Worm (Caenorhabditis elegans) whole organism, young adult: ENCODE data around the gene F58G1.3.

Source experiments
- C17E4.6 ChIP-seq: fragments of 200-800 bp; sonication (Bioruptor generic); IDR thresholded peaks from 2 replicates; pipeline ENCODE4 v1.3.6; 2022; ENCODE audit warnings: missing genetic modification reagents, missing genetic modification characterization, missing compliant biosample characterization
- F10E7.11 ChIP-seq: sonication (generic microtip); optimal IDR thresholded peaks from 2 replicates; lab custom pipeline; 2017; ENCODE audit warnings: mild to moderate bottlenecking, missing genetic modification characterization, moderate library complexity, missing compliant biosample characterization
- F33H1.4 ChIP-seq: fragments of 200-800 bp; sonication (Bioruptor generic); IDR thresholded peaks from 2 replicates; pipeline ENCODE4 v1.3.6; 2022; ENCODE audit warnings: missing genetic modification reagents, missing genetic modification characterization, missing compliant biosample characterization
- K12H6.12 ChIP-seq: fragments of 200-800 bp; sonication (Bioruptor generic); optimal IDR thresholded peaks from 2 replicates; lab custom pipeline; 2018; ENCODE audit warnings: mild to moderate bottlenecking, missing genetic modification characterization, missing compliant biosample characterization
- T26A5.8 ChIP-seq: sonication (generic microtip); optimal IDR thresholded peaks from 2 replicates; lab custom pipeline; 2016; ENCODE audit warnings: missing genetic modification characterization, missing compliant biosample characterization
- ZK185.1 ChIP-seq: sonication (generic microtip); optimal IDR thresholded peaks from 2 replicates; lab custom pipeline; 2016; ENCODE audit warnings: mild to moderate bottlenecking, missing genetic modification characterization, missing compliant biosample characterization; ENCODE audit not compliant: poor library complexity, severe bottlenecking
- atf-7 ChIP-seq: sonication (generic microtip); optimal IDR thresholded peaks from 2 replicates; lab custom pipeline; 2017; ENCODE audit warnings: mild to moderate bottlenecking, missing genetic modification characterization, missing compliant biosample characterization
- attf-5 ChIP-seq: fragments of 200-800 bp; sonication (Bioruptor generic); optimal IDR thresholded peaks from 2 replicates; lab custom pipeline; 2018; ENCODE audit warnings: mild to moderate bottlenecking, missing genetic modification characterization, missing compliant biosample characterization
- bed-1 ChIP-seq: fragments of 200-800 bp; sonication (Bioruptor generic); IDR thresholded peaks from 2 replicates; pipeline ENCODE4 v1.3.6; 2022; ENCODE audit warnings: missing genetic modification reagents, missing genetic modification characterization, missing compliant biosample characterization
- cebp-1 ChIP-seq, 2 experiments: fragments of 200-800 bp in 1 of 2; sonication (Bioruptor generic) in 1 of 2; sonication (generic microtip) in 1 of 2; IDR thresholded peaks in 1 of 2; optimal IDR thresholded peaks in 1 of 2; 2 replicates each; pipeline versions ENCODE4 v1.3.6 to Lab custom; 2017 to 2022; ENCODE audit warnings: missing compliant biosample characterization in 2 of 2, missing genetic modification characterization in 2 of 2, mild to moderate bottlenecking in 1 of 2, missing genetic modification reagents in 1 of 2, moderate library complexity in 1 of 2
- ceh-100 ChIP-seq: fragments of 200-800 bp; sonication (Bioruptor generic); IDR thresholded peaks from 2 replicates; pipeline ENCODE4 v1.3.6; 2022; ENCODE audit warnings: missing genetic modification reagents, missing genetic modification characterization, missing compliant biosample characterization
- chd-7 ChIP-seq: sonication (generic microtip); optimal IDR thresholded peaks from 2 replicates; lab custom pipeline; 2016; ENCODE audit warnings: mild to moderate bottlenecking, missing genetic modification characterization, moderate library complexity, missing compliant biosample characterization
- efl-1 ChIP-seq: fragments of 150-350 bp; optimal IDR thresholded peaks from 2 replicates; lab custom pipeline; 2014; ENCODE audit warnings: missing biosample characterization, missing genetic modification reagents, missing genetic modification characterization
- ekl-4 ChIP-seq: fragments of 200-800 bp; sonication (Bioruptor generic); IDR thresholded peaks from 2 replicates; pipeline ENCODE4 v1.3.6; 2022; ENCODE audit warnings: missing genetic modification reagents, missing genetic modification characterization, missing compliant biosample characterization
- ets-4 ChIP-seq: fragments of 200-800 bp; sonication (Bioruptor generic); optimal IDR thresholded peaks from 2 replicates; lab custom pipeline; 2018; ENCODE audit warnings: mild to moderate bottlenecking, missing genetic modification characterization, missing compliant biosample characterization
- hmg-1.2 ChIP-seq: fragments of 200-800 bp; sonication (Bioruptor generic); IDR thresholded peaks from 2 replicates; pipeline ENCODE4 v1.3.6; 2022; ENCODE audit warnings: missing genetic modification reagents, missing genetic modification characterization, missing compliant biosample characterization
- hmg-20 ChIP-seq: fragments of 200-800 bp; sonication (Bioruptor generic); IDR thresholded peaks from 2 replicates; pipeline ENCODE4 v1.3.6; 2022; ENCODE audit warnings: missing genetic modification reagents, missing genetic modification characterization, missing compliant biosample characterization
- hrde-1 ChIP-seq: sonication (generic microtip); optimal IDR thresholded peaks from 2 replicates; lab custom pipeline; 2016; ENCODE audit warnings: missing genetic modification characterization, mild to moderate bottlenecking, missing compliant biosample characterization, moderate library complexity, missing genotype, missing genetic modification reagents, borderline replicate concordance
- let-526 ChIP-seq: fragments of 200-800 bp; sonication (Bioruptor generic); IDR thresholded peaks from 2 replicates; pipeline ENCODE4 v1.3.6; 2022; ENCODE audit warnings: missing genetic modification reagents, missing genetic modification characterization, missing compliant biosample characterization
- lin-26 ChIP-seq: fragments of 200-800 bp; sonication (Bioruptor generic); IDR thresholded peaks from 2 replicates; pipeline ENCODE4 v1.3.6; 2022; ENCODE audit warnings: missing genetic modification reagents, missing genetic modification characterization, missing compliant biosample characterization
- lir-1 ChIP-seq: fragments of 200-800 bp; sonication (Bioruptor generic); conservative IDR thresholded peaks from 2 replicates; pipeline ENCODE4 v1.3.6; 2022; ENCODE audit warnings: missing genetic modification reagents, missing genetic modification characterization, missing compliant biosample characterization
- lsl-1 ChIP-seq: fragments of 200-800 bp; sonication (Bioruptor generic); optimal IDR thresholded peaks from 2 replicates; lab custom pipeline; 2018; ENCODE audit warnings: mild to moderate bottlenecking, missing genetic modification characterization, moderate library complexity, missing compliant biosample characterization
- lsy-27 ChIP-seq: sonication (generic microtip); optimal IDR thresholded peaks from 2 replicates; lab custom pipeline; 2017; ENCODE audit warnings: missing genetic modification characterization, mild to moderate bottlenecking, missing compliant biosample characterization, antibody characterized with exemption, missing genotype, borderline replicate concordance; ENCODE audit not compliant: insufficient read depth
- nfya-1 ChIP-seq: sonication (generic microtip); optimal IDR thresholded peaks from 2 replicates; lab custom pipeline; 2017; ENCODE audit warnings: antibody characterized with exemption, missing compliant biosample characterization, missing genetic modification characterization, borderline replicate concordance; ENCODE audit not compliant: insufficient read depth
- nhr-120 ChIP-seq: fragments of 200-800 bp; sonication (Bioruptor generic); IDR thresholded peaks from 2 replicates; pipeline ENCODE4 v1.3.6; 2022; ENCODE audit warnings: missing genetic modification characterization, missing compliant biosample characterization
- nhr-179 ChIP-seq: sonication (generic microtip); optimal IDR thresholded peaks from 2 replicates; lab custom pipeline; 2016; ENCODE audit warnings: mild to moderate bottlenecking, missing genetic modification characterization, missing compliant biosample characterization
- nhr-27 ChIP-seq: fragments of 200-800 bp; sonication (Bioruptor generic); optimal IDR thresholded peaks from 2 replicates; lab custom pipeline; 2018; ENCODE audit warnings: mild to moderate bottlenecking, missing genetic modification characterization, moderate library complexity, missing compliant biosample characterization
- nhr-90 ChIP-seq: sonication (generic microtip); optimal IDR thresholded peaks from 2 replicates; lab custom pipeline; 2016; ENCODE audit warnings: missing genotype, mild to moderate bottlenecking, missing genetic modification characterization, missing compliant biosample characterization
- sea-2 ChIP-seq: fragments of 200-800 bp; sonication (Bioruptor generic); IDR thresholded peaks from 2 replicates; pipeline ENCODE4 v1.3.6; 2022; ENCODE audit warnings: missing genetic modification characterization, missing compliant biosample characterization
- snpc-1.3 ChIP-seq: sonication (generic microtip); optimal IDR thresholded peaks from 2 replicates; lab custom pipeline; 2017; ENCODE audit warnings: missing genetic modification characterization, mild to moderate bottlenecking, missing compliant biosample characterization, antibody characterized with exemption, moderate library complexity, missing genotype, missing genetic modification reagents; ENCODE audit not compliant: insufficient read depth
- snpc-4 ChIP-seq, 5 experiments: fragments of 150-350 bp in 1 of 5; sonication (generic microtip) in 4 of 5; optimal IDR thresholded peaks; 2 replicates each; lab custom pipeline; 2014 to 2018; ENCODE audit warnings: missing genetic modification characterization in 5 of 5, missing biosample characterization in 3 of 5, antibody characterized with exemption in 2 of 5, mild to moderate bottlenecking in 2 of 5, missing compliant biosample characterization in 2 of 5, missing genotype in 2 of 5, moderate library complexity in 2 of 5, missing genetic modification reagents in 1 of 5
- tbx-9 ChIP-seq: sonication (generic microtip); optimal IDR thresholded peaks from 2 replicates; lab custom pipeline; 2016; ENCODE audit warnings: borderline replicate concordance, missing genetic modification characterization, inconsistent platforms, missing compliant biosample characterization
- unc-62 ChIP-seq: fragments of 150-350 bp; optimal IDR thresholded peaks from 2 replicates; lab custom pipeline; 2014; ENCODE audit warnings: missing biosample characterization, missing genetic modification reagents, missing genetic modification characterization
- zfh-2 ChIP-seq: fragments of 200-800 bp; sonication (Bioruptor generic); conservative IDR thresholded peaks from 2 replicates; pipeline ENCODE4 v1.3.6; 2022; ENCODE audit warnings: missing genetic modification reagents, missing genetic modification characterization, missing compliant biosample characterization
- zim-3 ChIP-seq: sonication (generic microtip); optimal IDR thresholded peaks from 2 replicates; lab custom pipeline; 2017; ENCODE audit warnings: mild to moderate bottlenecking, missing genetic modification characterization, moderate library complexity, missing compliant biosample characterization

Gene F58G1.3

DNA sequence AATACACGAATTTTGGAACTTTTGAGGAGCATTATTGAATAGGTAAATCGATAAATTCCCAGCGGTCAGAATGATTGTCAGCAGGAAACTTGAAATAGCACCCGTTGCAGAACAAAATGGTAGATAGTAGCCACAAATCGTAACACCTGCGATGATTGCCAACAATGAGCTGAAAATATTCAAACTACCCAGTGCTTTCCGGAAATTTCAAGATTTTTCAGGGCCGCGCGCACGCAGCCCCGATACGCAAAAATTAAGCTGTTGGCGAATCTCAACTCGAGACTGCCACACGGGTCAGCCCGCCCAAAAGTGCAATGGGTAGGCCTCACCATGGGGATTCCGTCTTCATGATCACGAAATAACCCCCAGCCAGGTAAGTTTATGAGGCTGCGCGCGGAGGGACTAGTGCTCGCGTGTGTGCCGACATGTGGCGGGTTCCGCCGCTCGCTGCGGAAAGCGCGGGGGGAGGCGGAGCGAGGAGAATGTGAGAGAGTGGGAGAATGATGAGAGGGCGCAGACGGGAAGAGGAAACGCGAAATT is 16.5 kb upstream of the F58G1.3 start (continued):
- peak; percentile 83 for TF ChIP-seq ceh-100
- TF ChIP-seq sea-2 (GFP tag; lab: Robert Waterston, UW), result peak; percentile 84; the same call in 1 of the 2 replicates
- peak; percentile 81 for TF ChIP-seq lir-1 (GFP tag; lab: Robert Waterston, UW)
- TF ChIP-seq nhr-120 (GFP tag; lab: Robert Waterston, UW), result peak; percentile 39; the same call in 1 of the 2 replicates
- peak; percentile 96 for TF ChIP-seq hrde-1

DNA sequence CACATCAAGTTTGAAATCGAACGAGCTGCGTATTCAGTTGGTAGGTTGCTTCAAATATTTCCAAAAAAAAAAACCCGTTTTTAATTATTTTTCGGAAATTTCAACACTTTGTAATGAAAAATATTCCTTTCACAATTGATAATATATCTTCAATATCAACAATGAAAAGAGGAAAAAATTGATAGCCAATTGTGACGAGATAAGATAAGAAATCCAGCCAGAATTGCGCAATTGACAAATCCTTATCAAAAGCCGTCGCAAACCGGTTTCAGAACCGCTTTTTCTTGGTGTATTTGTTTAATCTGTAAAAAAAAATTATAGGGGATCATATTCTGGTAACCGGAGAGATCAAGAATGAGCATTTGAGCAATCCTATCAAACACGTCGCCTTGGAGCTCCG is 14.4 kb upstream of the F58G1.3 start:
- TF ChIP-seq K12H6.12 (no peak), unc-62 (GFP tag; lab: Kevin White, UChicago) (no peak), ets-4 (no peak), T26A5.8 (tag; lab: Kevin White, UChicago) (no peak), ekl-4 (GFP tag; lab: Robert Waterston, UW) (no peak), atf-7 (tag; lab: Kevin White, UChicago) (no peak), let-526 (GFP tag; lab: Robert Waterston, UW) (no peak), lin-26 (GFP tag; lab: Robert Waterston, UW) (no peak), sea-2 (GFP tag; lab: Robert Waterston, UW) (no peak), nhr-179 (tag; lab: Kevin White, UChicago) (no peak)
- TF ChIP-seq, all 124 proteins: peak for 0

DNA sequence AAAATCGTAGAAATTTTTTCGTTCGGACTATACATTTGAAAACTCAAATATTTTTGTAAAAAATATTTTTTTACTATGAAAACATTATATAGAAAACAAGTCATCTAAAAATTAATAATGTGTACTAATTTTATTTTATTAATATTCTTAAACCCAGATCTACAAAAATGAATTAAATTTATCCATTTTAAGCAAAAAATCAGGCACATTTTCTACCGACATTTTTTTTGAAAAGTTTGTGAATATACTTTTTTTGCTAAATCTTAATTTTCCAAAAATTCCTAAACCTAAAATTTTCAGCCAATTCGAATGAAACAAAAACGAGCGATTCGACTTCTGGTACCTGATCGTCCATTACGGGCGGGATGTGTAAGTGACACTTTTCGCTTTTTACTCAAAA is 11.7 kb upstream of the F58G1.3 start, which contains the start of gene arrd-10:
Gene arrd-10 (plus strand): TSS at position 301 of the 400 bp plus-strand sequence.
- TF ChIP-seq cebp-1 (GFP tag; IDR thresholded peaks at IDR 0.05; lab: Robert Waterston, UW) (no peak), cebp-1 (tag; optimal IDR thresholded peaks at IDR 0.05; lab: Kevin White, UChicago) (no peak), F10E7.11 (no peak), lsy-27 (tag; lab: Kevin White, UChicago) (no peak), nhr-90 (tag; lab: Kevin White, UChicago) (no peak), lsl-1 (no peak), ZK185.1 (tag; lab: Kevin White, UChicago) (no peak), nhr-27 (tag; lab: Kevin White, UChicago) (no peak), bed-1 (no peak), hmg-20 (GFP tag; lab: Robert Waterston, UW) (no peak)

DNA sequence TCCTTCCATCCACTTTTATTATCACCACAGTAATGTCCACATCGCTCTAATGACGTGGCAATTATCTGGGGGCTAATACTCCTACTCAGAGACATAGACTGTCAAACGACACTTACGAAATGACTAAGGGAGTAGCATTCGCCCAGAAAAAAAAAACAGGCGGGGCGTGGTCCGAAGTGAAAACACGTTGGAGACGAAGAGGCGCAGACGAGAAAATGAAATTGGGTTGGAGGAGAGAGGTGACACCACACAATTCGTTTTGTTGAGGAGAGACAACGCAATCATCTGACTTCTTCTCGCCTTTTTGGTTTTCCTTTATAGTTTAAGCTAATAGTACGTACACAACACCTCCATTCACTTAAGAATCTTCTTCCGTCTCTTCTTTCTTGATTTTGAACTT is 11.0 kb upstream of the F58G1.3 start:
- no peak for TF ChIP-seq F33H1.4
- peak; percentile 38; the same call in 1 of the 2 replicates for TF ChIP-seq hmg-1.2
- no peak for TF ChIP-seq cebp-1 (GFP tag; IDR thresholded peaks at IDR 0.05; lab: Robert Waterston, UW)
- peak; percentile 58 for TF ChIP-seq cebp-1 (tag; optimal IDR thresholded peaks at IDR 0.05; lab: Kevin White, UChicago)
- TF ChIP-seq snpc-4 (GFP tag; optimal IDR thresholded peaks at IDR 0.05; lab: Kevin White, UChicago), result no peak
- TF ChIP-seq snpc-4 (tag; optimal IDR thresholded peaks at IDR 0.05; lab: Kevin White, UChicago), result peak in 1 of 4 experiments; percentile 33
- no peak for TF ChIP-seq zim-3 (tag; lab: Kevin White, UChicago)
- no peak for TF ChIP-seq snpc-1.3 (tag; lab: Kevin White, UChicago)
- TF ChIP-seq, all 124 proteins: peak for 3

DNA sequence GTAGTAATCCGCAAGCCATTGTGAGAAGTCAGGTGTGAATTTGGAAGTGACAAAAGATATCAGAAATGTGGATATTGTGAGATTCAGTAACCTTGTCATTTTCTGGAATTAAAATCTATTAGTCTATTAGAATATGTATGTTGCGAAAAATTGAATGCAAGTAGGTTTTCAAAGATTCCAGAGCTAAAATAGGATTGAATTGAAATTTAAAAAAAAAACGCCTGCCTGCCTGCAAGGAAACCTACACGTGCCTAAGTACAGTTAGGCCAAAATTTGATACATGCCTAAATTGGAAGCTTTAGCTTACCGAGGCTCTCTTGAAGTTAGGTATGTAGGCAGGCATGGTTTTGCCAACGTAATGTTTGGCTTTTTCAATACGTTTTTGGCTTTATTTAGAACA is 7.1 kb upstream of the F58G1.3 start, which contains the start of gene lips-9:
Gene lips-9 (minus strand): TSS at position 101 of the 400 bp plus-strand sequence.
- no peak for TF ChIP-seq ZK185.1 (tag; lab: Kevin White, UChicago)
- TF ChIP-seq efl-1 (GFP tag; lab: Kevin White, UChicago), result no peak
- TF ChIP-seq tbx-9, result no peak
- no peak for TF ChIP-seq C17E4.6 (GFP tag; lab: Robert Waterston, UW)
- no peak for TF ChIP-seq zfh-2
- TF ChIP-seq K12H6.12, result no peak
- no peak for TF ChIP-seq chd-7
- no peak for TF ChIP-seq nfya-1 (tag; lab: Kevin White, UChicago)
- no peak for TF ChIP-seq attf-5 (GFP tag; lab: Kevin White, UChicago)
